Worm (Caenorhabditis elegans): ENCODE results near the gene col-89.

DNA sequence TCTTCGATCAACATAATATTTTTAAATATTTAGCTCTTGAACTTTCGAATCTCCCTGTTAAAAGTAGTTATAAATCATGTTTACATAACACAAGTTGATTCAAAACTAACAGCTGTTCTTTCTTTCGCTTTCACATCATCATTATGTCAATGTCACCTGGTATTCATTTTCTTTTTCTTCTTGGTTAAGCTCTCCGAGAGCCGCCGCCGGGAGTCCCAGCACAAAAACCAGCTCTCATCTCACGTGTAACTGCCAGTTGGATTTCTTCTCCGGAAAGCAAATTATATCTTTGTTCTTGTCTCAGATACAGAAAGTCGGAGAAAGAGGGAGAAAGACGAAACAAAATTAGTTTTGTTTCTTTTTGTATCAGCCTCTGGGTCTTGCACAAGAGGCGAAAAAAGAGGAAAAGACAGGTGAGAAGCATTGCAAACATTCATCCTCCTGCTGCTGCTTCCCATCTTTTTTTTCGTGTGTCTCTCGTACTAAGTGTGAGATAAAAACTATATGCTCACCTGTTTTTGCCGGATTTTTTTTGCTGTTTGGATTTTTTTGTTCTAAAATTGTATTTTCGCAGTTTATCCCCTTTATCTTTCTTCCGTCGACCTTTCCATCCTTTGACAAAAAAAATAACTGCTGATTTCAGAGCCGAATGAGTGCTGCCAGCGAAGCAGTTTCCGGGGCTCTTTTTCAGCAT is 16.5 kb upstream of the col-89 start, which contains the start of gene F17C8.3:
- TF ChIP-seq ztf-29 (GFP tag; IDR thresholded peaks at IDR 0.05) (no peak), flt-1 (GFP tag; IDR thresholded peaks at IDR 0.05) (no peak), ztf-23 (GFP tag; IDR thresholded peaks at IDR 0.05) (no peak)
